Fruit fly (Drosophila melanogaster) whole organism, embryonic: ENCODE results near the gene CG14410.
A peak's percentile ranks its signal among the peaks of the same experiment; 100 is the strongest.

Source experiments
- Antp ChIP-seq: fragments of 200-800 bp; sonication (Bioruptor generic); optimal IDR thresholded peaks from 3 replicates; lab custom pipeline; 2016; ENCODE audit warnings: missing biosample characterization, missing genetic modification characterization
- Atf-2 ChIP-seq: fragments of 200-800 bp; sonication (Bioruptor generic); optimal IDR thresholded peaks from 2 replicates; lab custom pipeline; 2016; ENCODE audit warnings: missing biosample characterization, missing genetic modification characterization
- Atf6 ChIP-seq: fragments of 200-800 bp; sonication (Bioruptor generic); IDR thresholded peaks from 2 replicates; pipeline ENCODE4 v1.3.6; 2022; ENCODE audit warnings: missing biosample characterization, missing genetic modification characterization
- B-H1 ChIP-seq: fragments of 200-800 bp; sonication (Bioruptor generic); IDR thresholded peaks from 3 replicates; pipeline ENCODE4 v1.3.6; 2022; ENCODE audit warnings: missing biosample characterization, missing genetic modification characterization
- CG10267 ChIP-seq: fragments of 200-800 bp; sonication (Bioruptor generic); optimal IDR thresholded peaks from 2 replicates; lab custom pipeline; 2018; ENCODE audit warnings: missing biosample characterization, mild to moderate bottlenecking, missing genetic modification characterization, moderate library complexity
- CG10321 ChIP-seq: fragments of 200-800 bp; sonication (Bioruptor generic); IDR thresholded peaks from 2 replicates; pipeline ENCODE4 v1.3.6; 2022; ENCODE audit warnings: missing biosample characterization, missing genetic modification characterization
- CG11504 ChIP-seq: fragments of 200-800 bp; sonication (Bioruptor generic); optimal IDR thresholded peaks from 3 replicates; lab custom pipeline; 2019; ENCODE audit warnings: missing biosample characterization, mild to moderate bottlenecking, missing genetic modification characterization, moderate library complexity
- CG11560 ChIP-seq: fragments of 200-800 bp; sonication (Bioruptor generic); IDR thresholded peaks from 3 replicates; pipeline ENCODE4 v1.3.6; 2022; ENCODE audit warnings: missing biosample characterization, missing genetic modification characterization
- CG12391 ChIP-seq: fragments of 200-800 bp; sonication (Bioruptor generic); optimal IDR thresholded peaks from 3 replicates; lab custom pipeline; 2018; ENCODE audit warnings: missing biosample characterization, mild to moderate bottlenecking, missing genetic modification characterization, moderate library complexity
- CG12659 ChIP-seq: fragments of 200-800 bp; sonication (Bioruptor generic); optimal IDR thresholded peaks from 3 replicates; lab custom pipeline; 2017; ENCODE audit warnings: mild to moderate bottlenecking, missing biosample characterization, missing genetic modification reagents, missing genetic modification characterization
- CG13775 ChIP-seq: fragments of 200-800 bp; sonication (Bioruptor generic); optimal IDR thresholded peaks from 3 replicates; lab custom pipeline; 2017; ENCODE audit warnings: missing biosample characterization, mild to moderate bottlenecking, missing genetic modification characterization
- CG14710 ChIP-seq: fragments of 200-800 bp; sonication (Bioruptor generic); optimal IDR thresholded peaks from 3 replicates; lab custom pipeline; 2019; ENCODE audit warnings: missing biosample characterization, mild to moderate bottlenecking, missing genetic modification characterization, moderate library complexity
- CG18262 ChIP-seq: fragments of 200-800 bp; optimal IDR thresholded peaks from 3 replicates; lab custom pipeline; 2019; ENCODE audit warnings: missing biosample characterization, mild to moderate bottlenecking, missing genetic modification characterization, moderate library complexity
- CG18619 ChIP-seq: fragments of 200-800 bp; sonication (Bioruptor generic); optimal IDR thresholded peaks from 3 replicates; lab custom pipeline; 2017; ENCODE audit warnings: missing biosample characterization, mild to moderate bottlenecking, missing genetic modification characterization
- CG4404 ChIP-seq: fragments of 200-800 bp; sonication (Bioruptor generic); IDR thresholded peaks from 2 replicates; pipeline ENCODE4 v1.3.6; 2022; ENCODE audit warnings: missing biosample characterization, missing genetic modification characterization
- CG4617 ChIP-seq: fragments of 200-800 bp; sonication (Bioruptor generic); optimal IDR thresholded peaks from 3 replicates; lab custom pipeline; 2016; ENCODE audit warnings: missing biosample characterization, missing genetic modification characterization, borderline replicate concordance
- CG6254 ChIP-seq: fragments of 200-800 bp; sonication (Bioruptor generic); optimal IDR thresholded peaks from 3 replicates; lab custom pipeline; 2017; ENCODE audit warnings: mild to moderate bottlenecking, missing biosample characterization, missing genetic modification reagents, missing genetic modification characterization
- CG6854 ChIP-seq: fragments of 200-800 bp; sonication (Bioruptor generic); optimal IDR thresholded peaks from 3 replicates; lab custom pipeline; 2017; ENCODE audit warnings: missing biosample characterization, mild to moderate bottlenecking, missing genetic modification characterization
- CG7745 ChIP-seq: fragments of 200-800 bp; sonication (Bioruptor generic); optimal IDR thresholded peaks from 2 replicates; lab custom pipeline; 2018; ENCODE audit warnings: missing biosample characterization, mild to moderate bottlenecking, missing genetic modification characterization, moderate library complexity
- D ChIP-seq, 2 experiments: fragments of 200-800 bp in 1 of 2; fragments of >200 bp in 1 of 2; sonication (Bioruptor generic) in 1 of 2; optimal IDR thresholded peaks; 2 replicates in 1 of 2; 3 replicates in 1 of 2; lab custom pipeline; 2017; ENCODE audit warnings: mild to moderate bottlenecking in 1 of 2, missing biosample characterization in 1 of 2, missing genetic modification characterization in 1 of 2, missing genetic modification reagents in 1 of 2
- D19B ChIP-seq: fragments of 200-800 bp; sonication (Bioruptor generic); optimal IDR thresholded peaks from 2 replicates; lab custom pipeline; 2017; ENCODE audit warnings: missing biosample characterization, mild to moderate bottlenecking, missing genetic modification characterization
- Dbx ChIP-seq: fragments of 200-800 bp; sonication (Bioruptor generic); IDR thresholded peaks from 3 replicates; pipeline ENCODE4 v1.3.6; 2022; ENCODE audit warnings: missing biosample characterization, missing genetic modification characterization
- HLH3B ChIP-seq: fragments of 200-800 bp; sonication (Bioruptor generic); IDR thresholded peaks from 2 replicates; pipeline ENCODE4 v1.3.6; 2022; ENCODE audit warnings: missing biosample characterization, missing genetic modification characterization
- Neu2 ChIP-seq: fragments of 200-800 bp; sonication (Bioruptor generic); optimal IDR thresholded peaks from 3 replicates; lab custom pipeline; 2016; ENCODE audit warnings: missing biosample characterization, missing genetic modification characterization, borderline replicate concordance
- Nf-YA ChIP-seq: fragments of 200-800 bp; sonication (Bioruptor generic); IDR thresholded peaks from 2 replicates; pipeline ENCODE4 v1.3.6; 2022; ENCODE audit warnings: missing biosample characterization, missing genetic modification characterization
- Scr ChIP-seq: fragments of 200-800 bp; sonication (Bioruptor generic); IDR thresholded peaks from 2 replicates; pipeline ENCODE4 v1.3.6; 2022; ENCODE audit warnings: missing biosample characterization, missing genetic modification characterization; ENCODE audit not compliant: partially characterized antibody
- Trl ChIP-seq, 3 experiments: fragments of >200 bp in 2 of 3; fragments of 200-800 bp in 1 of 3; sonication (Bioruptor generic) in 1 of 3; optimal IDR thresholded peaks; 2 replicates in 1 of 3; 3 replicates in 2 of 3; lab custom pipeline; 2016 to 2017; ENCODE audit warnings: missing biosample characterization in 1 of 3, missing genetic modification characterization in 1 of 3
- al ChIP-seq: fragments of 200-800 bp; sonication (Bioruptor generic); IDR thresholded peaks from 2 replicates; pipeline ENCODE4 v1.3.6; 2022; ENCODE audit warnings: missing biosample characterization, missing genetic modification characterization
- bsh ChIP-seq, 2 experiments: fragments of 200-800 bp; sonication (Bioruptor generic); optimal IDR thresholded peaks; 2 replicates each; lab custom pipeline; 2017 to 2018; ENCODE audit warnings: mild to moderate bottlenecking in 2 of 2, missing biosample characterization in 2 of 2, missing genetic modification characterization in 2 of 2, moderate library complexity in 1 of 2
- crol ChIP-seq: fragments of 200-800 bp; sonication (Bioruptor generic); IDR thresholded peaks from 2 replicates; pipeline ENCODE4 v1.3.6; 2022; ENCODE audit warnings: missing biosample characterization, missing genetic modification characterization
- dpn ChIP-seq, 2 experiments: fragments of 200-800 bp; sonication (Bioruptor generic); optimal IDR thresholded peaks; 3 replicates each; lab custom pipeline; 2016; ENCODE audit warnings: missing biosample characterization in 2 of 2, missing genetic modification characterization in 2 of 2
- jumu ChIP-seq: fragments of 200-800 bp; sonication (Bioruptor generic); optimal IDR thresholded peaks from 3 replicates; lab custom pipeline; 2016; ENCODE audit warnings: missing biosample characterization, missing genetic modification characterization
- lab ChIP-seq: fragments of 200-800 bp; sonication (Bioruptor generic); optimal IDR thresholded peaks from 3 replicates; lab custom pipeline; 2017; ENCODE audit warnings: missing biosample characterization, missing genetic modification characterization, mild to moderate bottlenecking, moderate library complexity, missing genetic modification reagents
- lola ChIP-seq, 3 experiments: fragments of >200 bp in 2 of 3; fragments of 200-800 bp in 1 of 3; sonication (Bioruptor generic) in 1 of 3; optimal IDR thresholded peaks; 2 replicates each; lab custom pipeline; 2017 to 2019; ENCODE audit warnings: missing biosample characterization in 3 of 3, missing genetic modification characterization in 3 of 3, mild to moderate bottlenecking in 1 of 3, moderate library complexity in 1 of 3
- pb ChIP-seq: fragments of 200-800 bp; sonication (Bioruptor generic); optimal IDR thresholded peaks from 3 replicates; lab custom pipeline; 2016; ENCODE audit warnings: missing biosample characterization, missing genetic modification characterization
- sisA ChIP-seq: fragments of 200-800 bp; sonication (Bioruptor generic); IDR thresholded peaks from 2 replicates; pipeline ENCODE4 v1.3.6; 2022; ENCODE audit warnings: missing biosample characterization, missing genetic modification characterization
- tgo ChIP-seq: fragments of 200-800 bp; sonication (Bioruptor generic); IDR thresholded peaks from 3 replicates; pipeline ENCODE4 v1.3.6; 2022; ENCODE audit warnings: missing biosample characterization, missing genetic modification characterization
- tll ChIP-seq, 2 experiments: fragments of 200-800 bp in 1 of 2; fragments of >200 bp in 1 of 2; sonication (Bioruptor generic) in 1 of 2; optimal IDR thresholded peaks; 2 replicates each; lab custom pipeline; 2017 to 2019; ENCODE audit warnings: missing biosample characterization in 2 of 2, missing genetic modification characterization in 2 of 2, mild to moderate bottlenecking in 1 of 2, moderate library complexity in 1 of 2
- trem ChIP-seq: fragments of 200-800 bp; optimal IDR thresholded peaks from 3 replicates; lab custom pipeline; 2019; ENCODE audit warnings: missing biosample characterization, mild to moderate bottlenecking, missing genetic modification characterization, moderate library complexity
- unpg ChIP-seq: fragments of 200-800 bp; sonication (Bioruptor generic); optimal IDR thresholded peaks from 3 replicates; lab custom pipeline; 2018; ENCODE audit warnings: missing biosample characterization, mild to moderate bottlenecking, missing genetic modification characterization, moderate library complexity
- wek ChIP-seq: fragments of 200-800 bp; sonication (Bioruptor generic); optimal IDR thresholded peaks from 3 replicates; lab custom pipeline; 2018; ENCODE audit warnings: missing biosample characterization, mild to moderate bottlenecking, missing genetic modification characterization, moderate library complexity
- yki ChIP-seq: fragments of >200 bp; optimal IDR thresholded peaks from 3 replicates; lab custom pipeline; 2018
- zfh1 ChIP-seq: fragments of 200-800 bp; sonication (Bioruptor generic); IDR thresholded peaks from 3 replicates; pipeline ENCODE4 v1.3.6; 2022; ENCODE audit warnings: missing biosample characterization, missing genetic modification characterization

The CG14410 gene

DNA sequence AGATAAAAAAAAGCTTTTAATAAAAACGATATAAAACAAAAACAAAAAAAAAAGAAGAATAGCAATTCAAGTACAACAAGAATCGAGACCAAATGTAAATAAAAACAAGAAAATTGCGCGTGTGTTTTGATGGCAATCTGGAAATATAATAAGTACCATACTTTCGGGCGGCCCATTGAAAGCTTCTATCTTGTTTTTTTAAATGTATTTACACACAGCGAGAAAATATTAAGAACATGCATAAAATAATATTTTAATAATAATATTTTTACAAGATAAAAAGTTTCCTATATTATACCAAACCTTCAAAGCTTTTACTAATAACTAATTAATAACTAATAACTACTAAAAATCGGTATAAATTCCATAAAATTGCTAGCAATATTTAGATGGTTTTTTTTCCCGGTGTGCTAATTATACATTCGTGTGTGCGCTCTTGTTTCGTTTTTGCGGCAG lies 3.9 kb downstream of the CG14410 start (continued):
- TF ChIP-seq Dbx (GFP tag; lab: Robert Waterston, UW) (peak; percentile 41; the same call in 1 of the 3 replicates), lola (GFP tag; optimal IDR thresholded peaks at IDR 0.05; lab: Kevin White, UChicago) (peak in 1 of 3 experiments; percentile 34), yki (lab: Kevin White, UChicago) (no peak), wek (GFP tag; lab: Kevin White, UChicago) (no peak), trem (tag; lab: Kevin White, UChicago) (peak; percentile 30), HLH3B (GFP tag; lab: Robert Waterston, UW) (0 out of 2 replicates have a peak, but pooled peaks have one; percentile 23), crol (GFP tag; lab: Robert Waterston, UW) (no peak), sisA (GFP tag; lab: Robert Waterston, UW) (no peak), CG11560 (tag; lab: Robert Waterston, UW) (no peak), Neu2 (GFP tag; lab: Kevin White, UChicago) (no peak), dpn (GFP tag; optimal IDR thresholded peaks at IDR 0.05; lab: Kevin White, UChicago) (peak in 1 of 2 experiments; percentile 36), Nf-YA (GFP tag; lab: Robert Waterston, UW) (no peak), B-H1 (GFP tag; lab: Robert Waterston, UW) (no peak), CG4404 (GFP tag; lab: Robert Waterston, UW) (no peak), CG12659 (peak; percentile 34), pb (no peak), CG11504 (peak; percentile 73), CG18619 (GFP tag; lab: Kevin White, UChicago) (peak; percentile 22), unpg (GFP tag; lab: Kevin White, UChicago) (peak; percentile 66), bsh (GFP tag; optimal IDR thresholded peaks at IDR 0.05; lab: Kevin White, UChicago) (peak in 1 of 2 experiments; percentile 64), CG18262 (tag; lab: Kevin White, UChicago) (peak; percentile 56), CG12391 (tag; lab: Kevin White, UChicago) (peak; percentile 63), Atf6 (GFP tag; lab: Robert Waterston, UW) (0 out of 2 replicates have a peak, but pooled peaks have one; percentile 29), lab (GFP tag; lab: Kevin White, UChicago) (peak; percentile 42), D (optimal IDR thresholded peaks at IDR 0.05; lab: Kevin White, UChicago) (no peak), D (GFP tag; optimal IDR thresholded peaks at IDR 0.05; lab: Kevin White, UChicago) (peak; percentile 31), zfh1 (GFP tag; lab: Robert Waterston, UW) (no peak), al (GFP tag; lab: Robert Waterston, UW) (peak; percentile 27; the same call in 1 of the 2 replicates), jumu (GFP tag; lab: Kevin White, UChicago) (no peak), CG13775 (GFP tag; lab: Kevin White, UChicago) (peak; percentile 42), CG6254 (no peak), CG6854 (GFP tag; lab: Kevin White, UChicago) (peak; percentile 11), CG10267 (peak; percentile 59), CG10321 (no peak), CG4617 (no peak), tll (GFP tag; optimal IDR thresholded peaks at IDR 0.05; lab: Kevin White, UChicago) (no peak), Antp (GFP tag; lab: Kevin White, UChicago) (no peak), Trl (optimal IDR thresholded peaks at IDR 0.05; lab: Kevin White, UChicago) (no peak), Trl (GFP tag; optimal IDR thresholded peaks at IDR 0.05; lab: Kevin White, UChicago) (no peak), D19B (GFP tag; lab: Kevin White, UChicago) (peak; percentile 6), CG14710 (tag; lab: Kevin White, UChicago) (peak; percentile 24), Atf-2 (GFP tag; lab: Kevin White, UChicago) (no peak), Scr (GFP tag; lab: Robert Waterston, UW) (no peak), CG7745 (tag; lab: Kevin White, UChicago) (no peak), tgo (peak; percentile 56; the same call in 2 of the 3 replicates)
